Worm (Caenorhabditis elegans) whole organism, early embryonic: ENCODE data around the gene Y82E9BL.3.
"Not testable (repeated sequence)": the region's sequence is repeated elsewhere in the genome, so short reads cannot be mapped to it uniquely, and the experiment has no call there.

Source experiments
- B0310.2 ChIP-seq: sonication (generic microtip); optimal IDR thresholded peaks from 2 replicates; lab custom pipeline; 2016; ENCODE audit warnings: mild to moderate bottlenecking, missing genetic modification characterization, missing compliant biosample characterization
- F13C5.2 ChIP-seq: sonication (generic microtip); optimal IDR thresholded peaks from 2 replicates; lab custom pipeline; 2017; ENCODE audit warnings: mild to moderate bottlenecking, missing genetic modification characterization, inconsistent platforms, missing compliant biosample characterization
- aly-1 ChIP-seq: sonication (generic microtip); optimal IDR thresholded peaks from 2 replicates; lab custom pipeline; 2016; ENCODE audit warnings: missing genetic modification characterization, missing compliant biosample characterization
- ama-1 ChIP-seq: fragments of 150-350 bp; optimal IDR thresholded peaks from 2 replicates; lab custom pipeline; 2014
- ceh-13 ChIP-seq: fragments of 200-800 bp; sonication (Bioruptor generic); optimal IDR thresholded peaks from 2 replicates; lab custom pipeline; 2018; ENCODE audit warnings: mild to moderate bottlenecking, missing genetic modification characterization, missing compliant biosample characterization
- ceh-36 ChIP-seq: sonication (generic microtip); optimal IDR thresholded peaks from 2 replicates; lab custom pipeline; 2016; ENCODE audit warnings: missing genetic modification characterization, inconsistent platforms, missing compliant biosample characterization
- ets-7 ChIP-seq: sonication (generic microtip); optimal IDR thresholded peaks from 2 replicates; lab custom pipeline; 2016; ENCODE audit warnings: missing genotype, missing genetic modification characterization, missing compliant biosample characterization
- flt-1 ChIP-seq: fragments of 200-800 bp; sonication (Bioruptor generic); IDR thresholded peaks from 2 replicates; pipeline ENCODE4 v1.3.6; 2022; ENCODE audit warnings: missing genetic modification characterization, missing compliant biosample characterization
- hmbx-1 ChIP-seq: sonication (generic microtip); optimal IDR thresholded peaks from 2 replicates; lab custom pipeline; 2016; ENCODE audit warnings: mild to moderate bottlenecking, missing genetic modification characterization, missing compliant biosample characterization
- hmg-4 ChIP-seq: fragments of 200-800 bp; sonication (Bioruptor generic); optimal IDR thresholded peaks from 2 replicates; lab custom pipeline; 2018; ENCODE audit warnings: mild to moderate bottlenecking, missing genetic modification characterization, missing compliant biosample characterization
- hnd-1 ChIP-seq: sonication (generic microtip); optimal IDR thresholded peaks from 2 replicates; lab custom pipeline; 2016; ENCODE audit warnings: missing genetic modification characterization, missing compliant biosample characterization
- pes-1 ChIP-seq: fragments of 200-800 bp; sonication (Bioruptor generic); IDR thresholded peaks from 2 replicates; pipeline ENCODE4 v1.3.6; 2022; ENCODE audit warnings: missing genetic modification reagents, missing genetic modification characterization, missing compliant biosample characterization
- scrt-1 ChIP-seq: fragments of 200-800 bp; sonication (Bioruptor generic); IDR thresholded peaks from 2 replicates; pipeline ENCODE4 v1.3.6; 2022; ENCODE audit warnings: missing genetic modification characterization, missing compliant biosample characterization
- sea-1 ChIP-seq: fragments of 200-800 bp; sonication (Bioruptor generic); conservative IDR thresholded peaks from 2 replicates; pipeline ENCODE4 v1.3.6; 2022; ENCODE audit warnings: missing genetic modification characterization, missing compliant biosample characterization
- tbx-11 ChIP-seq: fragments of 200-800 bp; sonication (Bioruptor generic); IDR thresholded peaks from 2 replicates; pipeline ENCODE4 v1.3.6; 2022; ENCODE audit warnings: missing genetic modification characterization, missing compliant biosample characterization
- tbx-37 ChIP-seq: fragments of 200-800 bp; sonication (Bioruptor generic); conservative IDR thresholded peaks from 2 replicates; pipeline ENCODE4 v1.3.6; 2022; ENCODE audit warnings: missing genetic modification reagents, missing genetic modification characterization, missing compliant biosample characterization
- tra-4 ChIP-seq: sonication (generic microtip); optimal IDR thresholded peaks from 2 replicates; lab custom pipeline; 2017; ENCODE audit warnings: missing genetic modification characterization, missing compliant biosample characterization

Y82E9BL.3 gene

ce11 chrIII:1372563-1372962 is 21.9 kb upstream of the Y82E9BL.3 start:
- TF ChIP-seq hmg-4 (GFP tag; lab: Kevin White, UChicago), result no peak
- no peak for TF ChIP-seq ceh-13 (GFP tag; lab: Kevin White, UChicago)
- TF ChIP-seq ceh-36, result no peak
- no peak for TF ChIP-seq ets-7 (tag; lab: Kevin White, UChicago)
- TF ChIP-seq tra-4, result no peak
- no peak for TF ChIP-seq flt-1 (GFP tag; lab: Robert Waterston, UW)
- TF ChIP-seq tbx-37 (GFP tag; lab: Robert Waterston, UW), result no peak
- TF ChIP-seq tbx-11 (GFP tag; lab: Robert Waterston, UW), result no peak
- TF ChIP-seq F13C5.2 (tag; lab: Kevin White, UChicago), result no peak
- no peak for TF ChIP-seq hnd-1 (tag; lab: Kevin White, UChicago)
- TF ChIP-seq aly-1 (tag; lab: Kevin White, UChicago), result no peak
- no peak for TF ChIP-seq pes-1 (GFP tag; lab: Robert Waterston, UW)
- TF ChIP-seq sea-1 (GFP tag; lab: Robert Waterston, UW), result no peak
- no peak for TF ChIP-seq scrt-1 (GFP tag; lab: Robert Waterston, UW)
- TF ChIP-seq ama-1 (lab: Kevin White, UChicago), result no peak

- TF ChIP-seq ceh-13 (GFP tag; lab: Kevin White, UChicago), result no peak
- TF ChIP-seq hmg-4 (GFP tag; lab: Kevin White, UChicago), result no peak
- no peak for TF ChIP-seq ceh-36
Observed at ce11 chrIII:1359669-1360068, 9.0 kb upstream of the Y82E9BL.3 start, which contains the start of gene Y82E9BR.9. TSS of gene Y82E9BR.9 (minus strand) at chrIII:1359769.

- not testable (repeated sequence) for TF ChIP-seq tbx-37 (GFP tag; lab: Robert Waterston, UW); tra-4; ceh-13 (GFP tag; lab: Kevin White, UChicago)
Observed at ce11 chrIII:1357973-1358372, 7.3 kb upstream of the Y82E9BL.3 start, which contains the start of gene Y82E9BR.8. TSS of gene Y82E9BR.8 (minus strand) at chrIII:1358073.

- no peak for TF ChIP-seq hnd-1 (tag; lab: Kevin White, UChicago)
- TF ChIP-seq F13C5.2 (tag; lab: Kevin White, UChicago), result no peak
- no peak for TF ChIP-seq hmg-4 (GFP tag; lab: Kevin White, UChicago)
- TF ChIP-seq hmbx-1 (tag; lab: Kevin White, UChicago), result no peak
- no peak for TF ChIP-seq ceh-13 (GFP tag; lab: Kevin White, UChicago)
- TF ChIP-seq tra-4, result no peak
- no peak for TF ChIP-seq sea-1 (GFP tag; lab: Robert Waterston, UW)
- no peak for TF ChIP-seq ceh-36
- TF ChIP-seq pes-1 (GFP tag; lab: Robert Waterston, UW), result no peak
- TF ChIP-seq aly-1 (tag; lab: Kevin White, UChicago), result no peak
- no peak for TF ChIP-seq scrt-1 (GFP tag; lab: Robert Waterston, UW)
- no peak for TF ChIP-seq B0310.2 (tag; lab: Kevin White, UChicago)
- TF ChIP-seq flt-1 (GFP tag; lab: Robert Waterston, UW), result no peak
- no peak for TF ChIP-seq tbx-37 (GFP tag; lab: Robert Waterston, UW)
- no peak for TF ChIP-seq ama-1 (lab: Kevin White, UChicago)
- TF ChIP-seq ets-7 (tag; lab: Kevin White, UChicago), result no peak
- no peak for TF ChIP-seq tbx-11 (GFP tag; lab: Robert Waterston, UW)
Observed at ce11 chrIII:1355320-1355719, 4.7 kb upstream of the Y82E9BL.3 start, which contains the start of gene Y82E9BL.1. TSS of gene Y82E9BL.1 (minus strand) at chrIII:1355420.

- TF ChIP-seq aly-1 (tag; lab: Kevin White, UChicago), result no peak
- no peak for TF ChIP-seq tbx-11 (GFP tag; lab: Robert Waterston, UW)
- TF ChIP-seq ceh-36, result no peak
- no peak for TF ChIP-seq ama-1 (lab: Kevin White, UChicago)
Observed at ce11 chrIII:1354523-1354922, 3.9 kb upstream of the Y82E9BL.3 start.

ce11 chrIII:1349313-1349712 is 1.3 kb downstream of the Y82E9BL.3 start, which contains the start of gene fbxa-25:
TSS of gene fbxa-25 (minus strand) at chrIII:1349450.
- TF ChIP-seq ama-1 (lab: Kevin White, UChicago) (no peak), ets-7 (tag; lab: Kevin White, UChicago) (no peak), B0310.2 (tag; lab: Kevin White, UChicago) (no peak), ceh-36 (no peak), ceh-13 (GFP tag; lab: Kevin White, UChicago) (no peak), F13C5.2 (tag; lab: Kevin White, UChicago) (no peak), tbx-37 (GFP tag; lab: Robert Waterston, UW) (no peak), aly-1 (tag; lab: Kevin White, UChicago) (no peak), tra-4 (no peak), hmg-4 (GFP tag; lab: Kevin White, UChicago) (no peak), hmbx-1 (tag; lab: Kevin White, UChicago) (no peak), flt-1 (GFP tag; lab: Robert Waterston, UW) (no peak), pes-1 (GFP tag; lab: Robert Waterston, UW) (no peak), scrt-1 (GFP tag; lab: Robert Waterston, UW) (no peak)

- TF ChIP-seq tra-4 (no peak), scrt-1 (GFP tag; lab: Robert Waterston, UW) (no peak)
Observed at ce11 chrIII:1347539-1347938, 3.1 kb downstream of the Y82E9BL.3 start, which contains the start of gene Y82E9BL.5. TSS of gene Y82E9BL.5 (minus strand) at chrIII:1347639.

ce11 chrIII:1347003-1347402 is 3.6 kb downstream of the Y82E9BL.3 start:
- no peak for TF ChIP-seq scrt-1 (GFP tag; lab: Robert Waterston, UW)
- TF ChIP-seq ets-7 (tag; lab: Kevin White, UChicago), result no peak
- TF ChIP-seq B0310.2 (tag; lab: Kevin White, UChicago), result no peak
- no peak for TF ChIP-seq sea-1 (GFP tag; lab: Robert Waterston, UW)
- TF ChIP-seq hmg-4 (GFP tag; lab: Kevin White, UChicago), result no peak
- no peak for TF ChIP-seq tbx-37 (GFP tag; lab: Robert Waterston, UW)
- no peak for TF ChIP-seq ceh-13 (GFP tag; lab: Kevin White, UChicago)
- no peak for TF ChIP-seq pes-1 (GFP tag; lab: Robert Waterston, UW)
- TF ChIP-seq hmbx-1 (tag; lab: Kevin White, UChicago), result no peak
